Worm (Caenorhabditis elegans) whole organism, L4/young adult: ENCODE data around the gene C34E7.3.

Experiments
- W03F9.2 ChIP-seq: fragments of 150-350 bp; optimal IDR thresholded peaks from 2 replicates; lab custom pipeline; 2014; ENCODE audit warnings: missing biosample characterization, missing genetic modification characterization
- dao-5 ChIP-seq: sonication (generic microtip); optimal IDR thresholded peaks from 2 replicates; lab custom pipeline; 2016; ENCODE audit warnings: missing genotype, missing genetic modification characterization, moderate library complexity, missing compliant biosample characterization
- him-1 ChIP-seq: sonication (generic microtip); optimal IDR thresholded peaks from 2 replicates; lab custom pipeline; 2016; ENCODE audit warnings: missing genotype, missing genetic modification reagents, missing genetic modification characterization, missing compliant biosample characterization

DNA sequence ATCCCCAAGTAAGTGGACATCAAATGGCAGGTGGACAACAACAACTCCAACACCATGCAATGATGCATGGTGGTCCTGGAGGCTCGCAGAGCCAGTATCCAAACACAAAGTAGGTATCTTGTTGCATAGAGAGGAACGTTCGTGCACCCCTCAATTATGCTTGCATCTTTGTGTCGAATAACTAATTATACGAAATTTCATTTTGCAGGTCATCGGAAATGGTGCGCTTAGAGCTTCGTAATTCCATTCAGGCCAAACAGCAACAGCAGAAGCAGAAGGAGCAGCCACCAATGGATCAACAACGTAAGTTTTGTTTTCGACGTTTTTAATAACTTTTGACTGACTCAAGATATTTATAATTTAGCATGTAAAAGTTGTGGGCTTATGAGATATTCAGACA is 13.6 kb upstream of the C34E7.3 start:
- no peak for TF ChIP-seq dao-5
- no peak for TF ChIP-seq W03F9.2
- no peak for TF ChIP-seq him-1 (tag; lab: Kevin White, UChicago)
